Worm (Caenorhabditis elegans): ENCODE measurements around the gene C41A3.2.

- no peak for TF ChIP-seq klf-2 (GFP tag; conservative IDR thresholded peaks at IDR 0.05)
- TF ChIP-seq tab-1 (GFP tag; IDR thresholded peaks at IDR 0.05): no peak
- no peak for TF ChIP-seq T22C8.4 (GFP tag; IDR thresholded peaks at IDR 0.05)
Measured at ce11 chrX:5444863-5445262, 30.7 kb upstream of the C41A3.2 start, which contains the start of gene itm-2.

Data from whole organism, midembryonic.